Worm (Caenorhabditis elegans): ENCODE data around the gene rpl-21.

Gene rpl-21

DNA sequence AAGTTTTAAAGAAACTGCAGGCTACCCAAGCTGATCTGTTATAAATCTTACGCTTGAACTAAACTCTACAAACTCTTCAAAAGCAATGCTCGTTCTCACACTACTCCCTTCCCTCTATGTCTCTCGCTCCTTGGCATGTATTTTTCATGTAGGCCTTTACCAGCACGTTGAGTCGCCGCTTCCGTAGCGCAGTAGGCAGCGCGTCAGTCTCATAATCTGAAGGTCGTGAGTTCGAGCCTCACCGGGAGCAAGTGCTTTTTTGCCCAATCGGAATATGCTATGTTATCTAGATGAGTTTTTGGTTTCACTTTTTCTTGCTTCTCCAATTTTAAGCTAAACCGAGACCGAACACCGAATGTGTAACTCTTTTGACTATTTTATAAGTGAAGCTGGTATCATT is 23.6 kb downstream of the rpl-21 start (continued):
- TF ChIP-seq B0261.1 (tag; optimal IDR thresholded peaks at IDR 0.05), result peak; percentile 81
- no peak for TF ChIP-seq attf-6 (GFP tag; IDR thresholded peaks at IDR 0.05)
- peak; percentile 71 for TF ChIP-seq rpc-1 (optimal IDR thresholded peaks at IDR 0.05)
- TF ChIP-seq rpc-1 (tag; optimal IDR thresholded peaks at IDR 0.05), result peak; percentile 82
- TF ChIP-seq D2030.7 (GFP tag; IDR thresholded peaks at IDR 0.05), result peak; percentile 45; the same call in 1 of the 2 replicates
- TF ChIP-seq F39B2.1 (GFP tag; IDR thresholded peaks at IDR 0.05), result no peak
- no peak for TF ChIP-seq madf-3 (GFP tag; IDR thresholded peaks at IDR 0.05)
- peak; percentile 43 for TF ChIP-seq F23B12.7 (tag; optimal IDR thresholded peaks at IDR 0.05; ENCODE audit: insufficient read depth)
- TF ChIP-seq lsl-1 (GFP tag; optimal IDR thresholded peaks at IDR 0.05), result peak; percentile 7
- TF ChIP-seq Y53F4B.3 (GFP tag; IDR thresholded peaks at IDR 0.05), result no peak
- TF ChIP-seq mel-28 (tag; optimal IDR thresholded peaks at IDR 0.05; ENCODE audit: borderline replicate concordance), result no peak
- TF ChIP-seq lag-1 (GFP tag; IDR thresholded peaks at IDR 0.05), result no peak
- TF ChIP-seq K12H6.12 (tag; optimal IDR thresholded peaks at IDR 0.05), result no peak
- 0 out of 2 replicates have a peak, but pooled peaks have one; percentile 14 for TF ChIP-seq F33H1.4 (GFP tag; IDR thresholded peaks at IDR 0.05)
- TF ChIP-seq ztf-22 (GFP tag; optimal IDR thresholded peaks at IDR 0.05), result no peak
- no peak for TF ChIP-seq C17E4.6 (GFP tag; IDR thresholded peaks at IDR 0.05)
- TF ChIP-seq T07F8.4 (tag; optimal IDR thresholded peaks at IDR 0.05), result peak; percentile 15
- no peak for TF ChIP-seq ztf-3 (GFP tag; optimal IDR thresholded peaks at IDR 0.05)
- peak; percentile 67 for TF ChIP-seq nhr-90 (tag; optimal IDR thresholded peaks at IDR 0.05)
- TF ChIP-seq tlf-1 (GFP tag; optimal IDR thresholded peaks at IDR 0.05), result no peak
- 0 out of 2 replicates have a peak, but pooled peaks have one; percentile 33 for TF ChIP-seq aptf-2 (GFP tag; conservative IDR thresholded peaks at IDR 0.05)
- peak; percentile 69 for TF ChIP-seq die-1 (tag; optimal IDR thresholded peaks at IDR 0.05)
- no peak for TF ChIP-seq nfya-1 (tag; optimal IDR thresholded peaks at IDR 0.05; ENCODE audit: borderline replicate concordance, insufficient read depth)
- no peak for TF ChIP-seq F37B4.10 (GFP tag; IDR thresholded peaks at IDR 0.05)
- no peak for TF ChIP-seq ccch-3 (GFP tag; optimal IDR thresholded peaks at IDR 0.05)
- TF ChIP-seq hlh-26 (GFP tag; conservative IDR thresholded peaks at IDR 0.05), result no peak
- TF ChIP-seq snpc-1.1 (tag; optimal IDR thresholded peaks at IDR 0.05; ENCODE audit: insufficient read depth), result no peak
- TF ChIP-seq ztf-28 (GFP tag; IDR thresholded peaks at IDR 0.05), result peak; percentile 74; the same call in 1 of the 2 replicates
- TF ChIP-seq rec-8 (tag; optimal IDR thresholded peaks at IDR 0.05), result no peak

DNA sequence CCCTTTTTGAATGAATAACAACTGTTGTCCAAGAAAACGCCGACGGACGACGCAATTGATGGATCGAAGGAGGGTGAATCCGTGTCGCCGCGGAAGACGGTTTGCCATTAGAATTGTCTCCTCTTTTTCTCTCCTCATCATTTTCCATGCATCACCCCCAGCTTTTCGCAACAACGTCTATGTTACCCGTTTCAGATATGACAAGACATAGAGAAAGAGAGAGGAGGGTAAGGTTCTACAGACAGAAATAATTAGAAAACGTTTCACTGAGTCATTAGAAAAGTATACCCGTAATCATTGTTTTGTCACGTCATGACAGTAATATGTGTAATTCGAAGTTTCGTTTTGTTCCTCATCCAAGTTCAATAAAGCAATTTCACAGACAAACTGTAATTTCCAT is 24.3 kb downstream of the rpl-21 start:
- TF ChIP-seq ztf-25 (GFP tag; IDR thresholded peaks at IDR 0.05) (no peak), tlf-1 (GFP tag; optimal IDR thresholded peaks at IDR 0.05) (no peak), Y53G8AR.9 (GFP tag; conservative IDR thresholded peaks at IDR 0.05) (no peak), ceh-58 (GFP tag; IDR thresholded peaks at IDR 0.05) (no peak), dox-1 (GFP tag; IDR thresholded peaks at IDR 0.05) (no peak), ceh-91 (GFP tag; IDR thresholded peaks at IDR 0.05) (no peak), let-526 (GFP tag; IDR thresholded peaks at IDR 0.05) (no peak), T26A5.8 (tag; optimal IDR thresholded peaks at IDR 0.05) (no peak), ceh-40 (GFP tag; IDR thresholded peaks at IDR 0.05) (no peak), somi-1 (GFP tag; optimal IDR thresholded peaks at IDR 0.05) (no peak), ztf-22 (GFP tag; optimal IDR thresholded peaks at IDR 0.05) (no peak), mel-28 (tag; optimal IDR thresholded peaks at IDR 0.05; ENCODE audit: borderline replicate concordance) (no peak), D2030.7 (GFP tag; IDR thresholded peaks at IDR 0.05) (no peak), nhr-80 (tag; optimal IDR thresholded peaks at IDR 0.05) (no peak), rec-8 (tag; optimal IDR thresholded peaks at IDR 0.05) (no peak), lir-1 (GFP tag; conservative IDR thresholded peaks at IDR 0.05) (no peak), F52B5.7 (tag; optimal IDR thresholded peaks at IDR 0.05) (no peak)

All from whole organism, young adult.